Worm (Caenorhabditis elegans): Measurements from ENCODE around the gene T11G6.4.

T11G6.4 gene

DNA sequence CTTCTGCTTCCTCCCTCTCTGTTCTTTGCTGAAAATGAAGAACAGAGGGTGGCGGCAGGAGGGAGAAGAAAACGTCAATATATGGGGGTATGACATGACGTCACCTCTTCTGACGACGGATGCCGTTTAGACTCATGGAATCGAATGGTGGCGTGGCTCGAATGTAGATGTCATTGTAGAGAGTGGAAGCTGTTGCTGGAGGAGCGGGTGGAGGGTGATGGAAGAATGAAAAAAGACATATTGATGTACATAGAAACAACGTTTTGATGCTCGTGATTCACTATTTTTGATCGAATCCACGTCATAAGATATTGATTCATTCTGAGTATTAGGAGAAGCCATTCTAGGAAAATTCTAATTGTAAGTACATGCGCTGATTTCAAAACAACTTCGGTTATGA, 32.7 kb downstream of the T11G6.4 start:
- TF ChIP-seq tbx-11 (GFP tag; IDR thresholded peaks at IDR 0.05) (no peak), hmbx-1 (tag; optimal IDR thresholded peaks at IDR 0.05) (no peak), ceh-36 (tag; optimal IDR thresholded peaks at IDR 0.05) (no peak), pes-1 (GFP tag; IDR thresholded peaks at IDR 0.05) (no peak), tra-4 (tag; optimal IDR thresholded peaks at IDR 0.05) (no peak), tbx-37 (GFP tag; conservative IDR thresholded peaks at IDR 0.05) (no peak), scrt-1 (GFP tag; IDR thresholded peaks at IDR 0.05) (no peak), ets-7 (tag; optimal IDR thresholded peaks at IDR 0.05) (no peak), ama-1 (optimal IDR thresholded peaks at IDR 0.05) (no peak), flt-1 (GFP tag; IDR thresholded peaks at IDR 0.05) (no peak)

DNA sequence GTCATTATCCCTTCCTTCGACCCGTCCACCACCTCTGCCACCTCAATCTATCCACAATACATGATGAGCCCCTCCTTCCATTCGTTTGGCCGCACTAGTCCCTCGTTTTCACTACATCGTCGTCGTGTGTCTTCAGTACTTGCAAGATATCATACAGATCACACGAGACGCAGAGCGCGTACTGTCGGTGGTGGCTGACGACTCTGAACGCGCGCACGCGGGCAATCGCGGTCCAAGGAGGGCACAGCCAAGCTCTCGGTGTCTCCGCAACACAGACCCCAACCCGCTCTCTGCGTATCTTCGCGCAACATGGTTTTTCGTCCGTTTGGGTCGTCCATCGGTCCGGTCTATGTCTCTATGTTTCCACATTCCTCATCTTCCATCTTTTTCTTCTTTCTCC, 34.7 kb downstream of the T11G6.4 start:
- peak; percentile 44 for TF ChIP-seq F13C5.2 (tag; optimal IDR thresholded peaks at IDR 0.05)
- TF ChIP-seq ama-1 (optimal IDR thresholded peaks at IDR 0.05), result no peak
- TF ChIP-seq B0310.2 (tag; optimal IDR thresholded peaks at IDR 0.05), result peak; percentile 0
- TF ChIP-seq flt-1 (GFP tag; IDR thresholded peaks at IDR 0.05), result no peak; the same call in 1 of the 2 replicates
- TF ChIP-seq ets-7 (tag; optimal IDR thresholded peaks at IDR 0.05), result no peak
- no peak for TF ChIP-seq tbx-11 (GFP tag; IDR thresholded peaks at IDR 0.05)
- peak; percentile 8; the same call in 1 of the 2 replicates for TF ChIP-seq scrt-1 (GFP tag; IDR thresholded peaks at IDR 0.05)
- no peak for TF ChIP-seq sea-1 (GFP tag; conservative IDR thresholded peaks at IDR 0.05)
- peak; percentile 68 for TF ChIP-seq aly-1 (tag; optimal IDR thresholded peaks at IDR 0.05)
- peak; percentile 21 for TF ChIP-seq ceh-36 (tag; optimal IDR thresholded peaks at IDR 0.05)
- peak; percentile 94 for TF ChIP-seq hmg-4 (GFP tag; optimal IDR thresholded peaks at IDR 0.05)
- TF ChIP-seq tbx-37 (GFP tag; conservative IDR thresholded peaks at IDR 0.05), result no peak
- TF ChIP-seq tra-4 (tag; optimal IDR thresholded peaks at IDR 0.05), result no peak
- no peak for TF ChIP-seq hmbx-1 (tag; optimal IDR thresholded peaks at IDR 0.05)
- no peak for TF ChIP-seq pes-1 (GFP tag; IDR thresholded peaks at IDR 0.05)
- TF ChIP-seq hnd-1 (tag; optimal IDR thresholded peaks at IDR 0.05), result no peak
- TF ChIP-seq ceh-13 (GFP tag; optimal IDR thresholded peaks at IDR 0.05), result no peak

DNA sequence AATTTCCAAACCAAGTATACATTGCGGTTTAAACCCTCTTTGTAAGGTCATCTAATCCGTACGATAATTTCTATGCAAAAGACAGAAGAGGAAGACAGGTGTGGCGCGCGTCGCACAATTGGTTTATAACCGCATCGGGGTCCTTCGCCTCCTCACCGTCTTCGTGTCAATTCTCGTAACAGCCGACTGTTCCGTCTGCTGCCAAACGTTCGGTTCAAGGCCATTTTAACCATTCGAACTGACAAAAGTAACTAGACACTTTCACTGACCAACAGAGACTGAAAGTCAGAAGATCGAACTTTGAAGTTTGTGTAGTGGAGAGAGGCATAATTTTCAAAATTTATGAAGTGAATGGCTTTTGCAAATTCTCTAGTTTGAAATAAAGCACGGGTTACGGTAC, 35.8 kb downstream of the T11G6.4 start:
- TF ChIP-seq flt-1 (GFP tag; IDR thresholded peaks at IDR 0.05) (no peak), ets-7 (tag; optimal IDR thresholded peaks at IDR 0.05) (no peak), hmbx-1 (tag; optimal IDR thresholded peaks at IDR 0.05) (no peak), pes-1 (GFP tag; IDR thresholded peaks at IDR 0.05) (no peak), scrt-1 (GFP tag; IDR thresholded peaks at IDR 0.05) (no peak), sea-1 (GFP tag; conservative IDR thresholded peaks at IDR 0.05) (no peak), B0310.2 (tag; optimal IDR thresholded peaks at IDR 0.05) (no peak), hmg-4 (GFP tag; optimal IDR thresholded peaks at IDR 0.05) (no peak), aly-1 (tag; optimal IDR thresholded peaks at IDR 0.05) (no peak), ceh-13 (GFP tag; optimal IDR thresholded peaks at IDR 0.05) (no peak), tra-4 (tag; optimal IDR thresholded peaks at IDR 0.05) (no peak), ama-1 (optimal IDR thresholded peaks at IDR 0.05) (no peak), tbx-11 (GFP tag; IDR thresholded peaks at IDR 0.05) (no peak), ceh-36 (tag; optimal IDR thresholded peaks at IDR 0.05) (no peak), hnd-1 (tag; optimal IDR thresholded peaks at IDR 0.05) (no peak)

DNA sequence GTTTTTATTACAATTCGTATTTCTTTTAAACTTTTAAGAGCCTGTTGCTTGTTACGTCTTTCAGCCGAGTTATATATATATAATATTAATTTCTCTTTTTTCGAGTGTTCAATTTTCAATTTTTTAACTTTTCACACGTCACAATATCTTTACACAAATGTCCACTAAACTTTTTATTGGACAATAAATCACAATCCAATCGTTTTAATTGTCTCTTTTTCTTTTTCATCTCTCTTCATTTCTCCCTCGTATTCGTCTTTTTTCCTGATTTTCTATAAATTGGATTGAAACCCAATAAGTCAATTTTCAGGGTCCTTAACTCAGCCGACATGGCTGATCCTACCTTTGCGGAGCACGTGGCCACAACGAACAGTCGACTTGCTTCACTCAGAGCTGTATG, 39.6 kb downstream of the T11G6.4 start, which contains the start of gene miz-1:
Gene miz-1 (plus strand): TSS at position 301 of the 400 bp plus-strand sequence.
- no peak for TF ChIP-seq F13C5.2 (tag; optimal IDR thresholded peaks at IDR 0.05)
- TF ChIP-seq flt-1 (GFP tag; IDR thresholded peaks at IDR 0.05), result no peak
- no peak for TF ChIP-seq B0310.2 (tag; optimal IDR thresholded peaks at IDR 0.05)
- no peak for TF ChIP-seq sea-1 (GFP tag; conservative IDR thresholded peaks at IDR 0.05)
- TF ChIP-seq tbx-11 (GFP tag; IDR thresholded peaks at IDR 0.05), result no peak
- TF ChIP-seq hnd-1 (tag; optimal IDR thresholded peaks at IDR 0.05), result no peak
- TF ChIP-seq ceh-13 (GFP tag; optimal IDR thresholded peaks at IDR 0.05), result no peak
- TF ChIP-seq ceh-36 (tag; optimal IDR thresholded peaks at IDR 0.05), result no peak
- no peak for TF ChIP-seq tra-4 (tag; optimal IDR thresholded peaks at IDR 0.05)
- TF ChIP-seq hmbx-1 (tag; optimal IDR thresholded peaks at IDR 0.05), result no peak
- no peak for TF ChIP-seq scrt-1 (GFP tag; IDR thresholded peaks at IDR 0.05)
- TF ChIP-seq pes-1 (GFP tag; IDR thresholded peaks at IDR 0.05), result no peak
- no peak for TF ChIP-seq aly-1 (tag; optimal IDR thresholded peaks at IDR 0.05)
- TF ChIP-seq ets-7 (tag; optimal IDR thresholded peaks at IDR 0.05), result no peak
- no peak for TF ChIP-seq tbx-37 (GFP tag; conservative IDR thresholded peaks at IDR 0.05)
- TF ChIP-seq ama-1 (optimal IDR thresholded peaks at IDR 0.05), result no peak
- TF ChIP-seq hmg-4 (GFP tag; optimal IDR thresholded peaks at IDR 0.05), result no peak

DNA sequence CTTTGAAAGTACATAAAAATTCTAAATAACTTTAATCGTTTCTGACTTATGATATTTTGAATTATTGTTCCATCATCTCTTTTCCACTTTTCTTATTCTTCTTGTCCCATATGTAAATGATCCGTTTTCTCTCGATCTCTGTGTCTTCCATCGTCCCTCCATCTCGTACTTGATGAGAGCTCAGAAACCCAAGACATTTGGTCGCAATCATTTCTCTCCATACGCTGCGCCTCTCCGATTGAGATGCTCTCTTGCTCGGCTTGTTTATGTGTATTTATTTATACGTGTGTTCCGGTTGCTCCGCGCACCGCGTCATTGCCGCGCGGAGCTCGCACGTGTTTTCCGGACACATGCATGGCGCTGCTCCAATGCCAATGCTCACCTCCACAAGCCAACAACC, 40.3 kb downstream of the T11G6.4 start:
- TF ChIP-seq tra-4 (tag; optimal IDR thresholded peaks at IDR 0.05), result no peak
- TF ChIP-seq tbx-37 (GFP tag; conservative IDR thresholded peaks at IDR 0.05), result no peak
- no peak for TF ChIP-seq ets-7 (tag; optimal IDR thresholded peaks at IDR 0.05)
- TF ChIP-seq pes-1 (GFP tag; IDR thresholded peaks at IDR 0.05), result no peak
- TF ChIP-seq tbx-11 (GFP tag; IDR thresholded peaks at IDR 0.05), result no peak
- no peak for TF ChIP-seq hnd-1 (tag; optimal IDR thresholded peaks at IDR 0.05)
- no peak for TF ChIP-seq hmbx-1 (tag; optimal IDR thresholded peaks at IDR 0.05)
- no peak for TF ChIP-seq B0310.2 (tag; optimal IDR thresholded peaks at IDR 0.05)
- no peak for TF ChIP-seq scrt-1 (GFP tag; IDR thresholded peaks at IDR 0.05)
- TF ChIP-seq hmg-4 (GFP tag; optimal IDR thresholded peaks at IDR 0.05), result no peak
- no peak for TF ChIP-seq flt-1 (GFP tag; IDR thresholded peaks at IDR 0.05)
- no peak for TF ChIP-seq aly-1 (tag; optimal IDR thresholded peaks at IDR 0.05)
- no peak for TF ChIP-seq ceh-13 (GFP tag; optimal IDR thresholded peaks at IDR 0.05)
- TF ChIP-seq ceh-36 (tag; optimal IDR thresholded peaks at IDR 0.05), result no peak
- TF ChIP-seq F13C5.2 (tag; optimal IDR thresholded peaks at IDR 0.05), result no peak
- TF ChIP-seq sea-1 (GFP tag; conservative IDR thresholded peaks at IDR 0.05), result no peak
- no peak for TF ChIP-seq ama-1 (optimal IDR thresholded peaks at IDR 0.05)

DNA sequence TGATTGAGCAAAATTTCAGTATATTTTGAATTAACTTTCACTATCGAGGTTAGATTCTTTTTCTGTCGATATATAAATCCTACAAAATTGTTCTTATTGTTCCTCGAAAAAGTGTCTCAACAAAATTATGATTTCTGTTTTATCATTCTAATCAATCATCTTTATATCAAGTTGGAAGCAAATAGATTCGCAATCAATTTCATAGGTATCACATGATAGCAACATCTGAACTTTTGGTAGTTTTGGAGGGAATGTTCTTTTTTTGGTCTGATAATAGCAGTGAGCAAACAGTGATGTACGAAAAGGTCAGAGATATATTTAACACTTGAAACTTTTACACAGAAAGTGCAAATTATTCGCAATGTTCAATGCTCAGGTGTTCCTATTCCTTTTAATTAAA, 40.9 kb downstream of the T11G6.4 start:
- TF ChIP-seq hmbx-1 (tag; optimal IDR thresholded peaks at IDR 0.05) (no peak), hmg-4 (GFP tag; optimal IDR thresholded peaks at IDR 0.05) (no peak), tbx-37 (GFP tag; conservative IDR thresholded peaks at IDR 0.05) (no peak), F13C5.2 (tag; optimal IDR thresholded peaks at IDR 0.05) (no peak), ceh-36 (tag; optimal IDR thresholded peaks at IDR 0.05) (no peak), hnd-1 (tag; optimal IDR thresholded peaks at IDR 0.05) (no peak), ceh-13 (GFP tag; optimal IDR thresholded peaks at IDR 0.05) (no peak), tra-4 (tag; optimal IDR thresholded peaks at IDR 0.05) (no peak), pes-1 (GFP tag; IDR thresholded peaks at IDR 0.05) (no peak), B0310.2 (tag; optimal IDR thresholded peaks at IDR 0.05) (no peak), tbx-11 (GFP tag; IDR thresholded peaks at IDR 0.05) (no peak), ets-7 (tag; optimal IDR thresholded peaks at IDR 0.05) (no peak), ama-1 (optimal IDR thresholded peaks at IDR 0.05) (no peak), aly-1 (tag; optimal IDR thresholded peaks at IDR 0.05) (no peak), sea-1 (GFP tag; conservative IDR thresholded peaks at IDR 0.05) (no peak), scrt-1 (GFP tag; IDR thresholded peaks at IDR 0.05) (no peak), flt-1 (GFP tag; IDR thresholded peaks at IDR 0.05) (no peak)
